Worm (Caenorhabditis elegans) whole organism, early embryonic: ENCODE results near the gene R02D5.7.

Experiments used
- ama-1 ChIP-seq: fragments of 150-350 bp; optimal IDR thresholded peaks from 2 replicates; lab custom pipeline; 2014
- ceh-36 ChIP-seq: sonication (generic microtip); optimal IDR thresholded peaks from 2 replicates; lab custom pipeline; 2016; ENCODE audit warnings: missing genetic modification characterization, inconsistent platforms, missing compliant biosample characterization
- ets-7 ChIP-seq: sonication (generic microtip); optimal IDR thresholded peaks from 2 replicates; lab custom pipeline; 2016; ENCODE audit warnings: missing genotype, missing genetic modification characterization, missing compliant biosample characterization
- flt-1 ChIP-seq: fragments of 200-800 bp; sonication (Bioruptor generic); IDR thresholded peaks from 2 replicates; pipeline ENCODE4 v1.3.6; 2022; ENCODE audit warnings: missing genetic modification characterization, missing compliant biosample characterization
- tbx-11 ChIP-seq: fragments of 200-800 bp; sonication (Bioruptor generic); IDR thresholded peaks from 2 replicates; pipeline ENCODE4 v1.3.6; 2022; ENCODE audit warnings: missing genetic modification characterization, missing compliant biosample characterization
- tbx-37 ChIP-seq: fragments of 200-800 bp; sonication (Bioruptor generic); conservative IDR thresholded peaks from 2 replicates; pipeline ENCODE4 v1.3.6; 2022; ENCODE audit warnings: missing genetic modification reagents, missing genetic modification characterization, missing compliant biosample characterization

DNA sequence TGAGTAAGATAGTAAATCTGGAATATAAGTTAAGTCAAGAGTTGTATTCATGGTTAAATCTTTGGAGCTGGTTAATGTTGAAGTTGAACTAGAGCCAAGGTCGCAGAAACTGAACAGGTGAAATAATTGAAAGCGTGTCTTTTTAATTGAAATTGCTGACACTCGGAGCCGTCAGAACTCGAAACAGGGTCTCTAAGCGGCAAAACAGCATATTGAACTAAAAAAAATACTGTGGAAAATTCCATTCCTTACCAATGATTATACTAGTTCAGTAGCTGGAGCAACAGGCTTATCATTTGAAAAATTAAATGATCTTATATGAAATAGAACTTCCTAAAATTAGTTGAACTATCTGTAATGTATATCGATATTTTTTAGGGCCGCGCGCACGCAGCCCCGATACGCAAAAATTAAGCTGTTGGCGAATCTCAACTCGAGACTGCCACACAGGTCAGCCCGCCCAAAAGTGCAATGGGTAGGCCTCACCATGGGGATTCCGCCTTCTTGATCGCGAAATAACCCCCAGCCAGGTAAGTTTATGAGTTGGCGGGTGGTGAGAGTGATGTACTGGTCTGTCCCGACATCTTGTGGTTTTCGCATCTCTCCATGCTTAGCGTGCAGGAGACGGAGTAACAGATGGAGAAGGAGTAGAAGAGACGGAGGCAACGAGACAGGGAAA, 13.0 kb downstream of the R02D5.7 start, which contains the start of gene srz-97:
- TF ChIP-seq ceh-36: no peak
- no peak for TF ChIP-seq ama-1
- no peak for TF ChIP-seq ets-7
- no peak for TF ChIP-seq flt-1
- TF ChIP-seq tbx-37 (GFP tag; lab: Robert Waterston, UW): no peak
- TF ChIP-seq tbx-11 (GFP tag; lab: Robert Waterston, UW): no peak
